Worm (Caenorhabditis elegans) whole organism, L1 larva: Measurements from ENCODE around the gene mltn-11.

ENCODE experiments used
- alr-1 ChIP-seq: fragments of 200-800 bp; sonication (Bioruptor generic); optimal IDR thresholded peaks from 2 replicates; lab custom pipeline; 2018; ENCODE audit warnings: borderline replicate concordance, mild to moderate bottlenecking, missing genetic modification characterization, missing compliant biosample characterization
- aly-2 ChIP-seq: fragments of 150-350 bp; optimal IDR thresholded peaks from 2 replicates; lab custom pipeline; 2014; ENCODE audit warnings: missing biosample characterization, missing genetic modification characterization
- ceh-82 ChIP-seq, 3 experiments: fragments of 150-350 bp in 1 of 3; sonication (generic microtip) in 2 of 3; optimal IDR thresholded peaks; 2 replicates each; lab custom pipeline; 2014 to 2017; ENCODE audit warnings: missing biosample characterization in 3 of 3, missing genetic modification characterization in 3 of 3
- efl-1 ChIP-seq, 4 experiments: fragments of 150-350 bp; optimal IDR thresholded peaks in 3 of 4; peaks in 1 of 4; 1 replicate in 1 of 4; 2 replicates in 3 of 4; lab custom pipeline; 2014; ENCODE audit warnings: missing biosample characterization in 2 of 4, missing genetic modification characterization in 2 of 4, missing genetic modification reagents in 2 of 4
- mep-1 ChIP-seq: fragments of 150-350 bp; optimal IDR thresholded peaks from 2 replicates; lab custom pipeline; 2014; ENCODE audit warnings: missing biosample characterization, missing genetic modification characterization
- nhr-19 ChIP-seq: fragments of 200-800 bp; sonication (Bioruptor generic); conservative IDR thresholded peaks from 2 replicates; pipeline ENCODE4 v1.3.6; 2022; ENCODE audit warnings: missing genetic modification characterization, missing compliant biosample characterization
- nhr-71 ChIP-seq: sonication (generic microtip); optimal IDR thresholded peaks from 2 replicates; lab custom pipeline; 2016; ENCODE audit warnings: mild to moderate bottlenecking, missing genetic modification characterization, moderate library complexity, missing compliant biosample characterization
- nhr-76 ChIP-seq: sonication (generic microtip); optimal IDR thresholded peaks from 2 replicates; lab custom pipeline; 2017; ENCODE audit warnings: missing biosample characterization, missing genetic modification characterization
- snpc-4 ChIP-seq: fragments of 150-350 bp; optimal IDR thresholded peaks from 2 replicates; lab custom pipeline; 2014; ENCODE audit warnings: missing biosample characterization, missing genetic modification characterization
- unc-130 ChIP-seq: fragments of 150-350 bp; optimal IDR thresholded peaks from 2 replicates; lab custom pipeline; 2017; ENCODE audit warnings: missing biosample characterization, missing genetic modification characterization, inconsistent platforms
- unc-98 ChIP-seq: fragments of 200-800 bp; sonication (Bioruptor generic); IDR thresholded peaks from 2 replicates; pipeline ENCODE4 v1.3.6; 2022; ENCODE audit warnings: missing genetic modification characterization, missing compliant biosample characterization
- ztf-11 ChIP-seq, 2 experiments: sonication (generic microtip); optimal IDR thresholded peaks; 2 replicates each; lab custom pipeline; 2016 to 2017; ENCODE audit warnings: missing genetic modification characterization in 2 of 2, missing biosample characterization in 1 of 2, missing compliant biosample characterization in 1 of 2

DNA sequence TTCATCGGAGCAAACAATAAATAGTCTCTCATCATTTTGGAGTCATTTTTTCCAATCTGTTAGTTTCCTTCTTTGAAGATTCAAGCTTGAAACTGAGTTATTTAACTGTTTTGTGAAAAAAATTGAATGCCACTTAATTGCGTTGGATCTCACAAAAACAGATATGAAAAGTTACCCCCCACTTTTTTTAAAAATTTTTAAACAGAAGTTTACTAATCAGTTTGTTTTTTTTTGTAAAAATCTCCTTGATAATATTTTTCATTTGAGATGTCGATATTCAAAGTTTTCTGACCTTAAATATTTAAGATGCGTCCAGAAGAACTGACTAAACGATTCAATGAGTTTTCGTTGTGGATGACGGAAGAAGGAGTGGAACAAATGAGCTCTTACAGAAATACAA lies 29.7 kb upstream of the mltn-11 start, which contains the start of gene Y32B12C.1:
- TF ChIP-seq mep-1 (tag; lab: Kevin White, UChicago): no peak
- TF ChIP-seq nhr-76 (tag; lab: Kevin White, UChicago): no peak
- TF ChIP-seq efl-1 (optimal IDR thresholded peaks at IDR 0.05; lab: Kevin White, UChicago): no peak
- no peak for TF ChIP-seq efl-1 (GFP tag; optimal IDR thresholded peaks at IDR 0.05 in 1 of 2; lab: Kevin White, UChicago)
- no peak for TF ChIP-seq ztf-11 (tag; optimal IDR thresholded peaks at IDR 0.05; lab: Kevin White, UChicago)
- TF ChIP-seq snpc-4: no peak
- TF ChIP-seq ceh-82 (tag; optimal IDR thresholded peaks at IDR 0.05; lab: Kevin White, UChicago): no peak
- TF ChIP-seq alr-1 (tag; lab: Kevin White, UChicago): no peak
- TF ChIP-seq unc-130 (tag; lab: Kevin White, UChicago): no peak
- no peak for TF ChIP-seq aly-2
- no peak for TF ChIP-seq nhr-71 (tag; lab: Kevin White, UChicago)
- no peak for TF ChIP-seq unc-98 (GFP tag; lab: Robert Waterston, UW)
- TF ChIP-seq nhr-19 (GFP tag; lab: Robert Waterston, UW): no peak
